Worm (Caenorhabditis elegans): ENCODE results near the gene ins-32.
A peak's percentile ranks its signal among the peaks of the same experiment; 100 is the strongest.

ins-32 gene

ce11 chrII:3827801-3828200 lies 24.7 kb upstream of the ins-32 start, which contains the start of gene F54D10.8:
TSS of gene F54D10.8 (minus strand) at chrII:3827901.
- TF ChIP-seq dox-1 (GFP tag; IDR thresholded peaks at IDR 0.05): no peak
- no peak for TF ChIP-seq attf-5 (GFP tag; optimal IDR thresholded peaks at IDR 0.05)
- TF ChIP-seq pha-4 (tag; optimal IDR thresholded peaks at IDR 0.05): no peak
- no peak for TF ChIP-seq nhr-27 (tag; optimal IDR thresholded peaks at IDR 0.05)
- TF ChIP-seq F49E8.2 (tag; optimal IDR thresholded peaks at IDR 0.05; ENCODE audit: insufficient read depth): no peak
- no peak for TF ChIP-seq mes-4 (tag; optimal IDR thresholded peaks at IDR 0.05)
- TF ChIP-seq madf-3 (GFP tag; IDR thresholded peaks at IDR 0.05): no peak
- TF ChIP-seq lin-40 (tag; optimal IDR thresholded peaks at IDR 0.05): no peak
- TF ChIP-seq K12H6.12 (tag; optimal IDR thresholded peaks at IDR 0.05): no peak
- no peak for TF ChIP-seq hrde-1 (tag; optimal IDR thresholded peaks at IDR 0.05; ENCODE audit: borderline replicate concordance)
- no peak for TF ChIP-seq ztf-3 (GFP tag; optimal IDR thresholded peaks at IDR 0.05)
- TF ChIP-seq ztf-22 (GFP tag; optimal IDR thresholded peaks at IDR 0.05): no peak
- no peak for TF ChIP-seq atf-7 (tag; optimal IDR thresholded peaks at IDR 0.05)
- no peak for TF ChIP-seq xnd-1 (tag; optimal IDR thresholded peaks at IDR 0.05)
- no peak for TF ChIP-seq nfyb-1 (GFP tag; IDR thresholded peaks at IDR 0.05)
- no peak for TF ChIP-seq snpc-3.4 (tag; optimal IDR thresholded peaks at IDR 0.05)
- no peak for TF ChIP-seq egl-18 (GFP tag; IDR thresholded peaks at IDR 0.05)

DNA sequence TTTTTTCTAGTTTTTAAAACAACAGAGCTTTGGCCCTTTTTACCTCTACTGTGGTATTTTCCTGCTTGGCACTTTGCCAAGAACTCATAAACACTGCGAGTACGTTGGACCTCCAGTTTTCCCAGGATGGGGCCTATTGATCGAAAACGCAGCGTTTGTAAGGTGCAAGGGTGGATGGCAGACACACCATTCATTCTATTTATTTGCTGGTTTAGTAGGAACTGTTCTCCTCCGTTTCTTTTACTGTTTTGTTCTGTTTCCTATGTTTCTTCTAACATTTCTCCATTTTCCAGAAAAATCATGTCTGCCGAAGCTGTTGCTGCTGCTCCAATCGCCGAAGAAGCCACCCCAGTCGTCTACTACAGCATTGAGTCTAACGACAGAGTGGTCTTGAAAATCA lies 20.7 kb upstream of the ins-32 start, which contains the start of gene skr-15:
Gene skr-15 (plus strand): TSS at position 301 of the 400 bp plus-strand sequence.
- TF ChIP-seq hsf-1 (GFP tag; IDR thresholded peaks at IDR 0.05) (no peak), tbp1 (GFP tag; optimal IDR thresholded peaks at IDR 0.05) (no peak), gei-17 (GFP tag; optimal IDR thresholded peaks at IDR 0.05) (no peak), ceh-91 (GFP tag; IDR thresholded peaks at IDR 0.05) (no peak), attf-3 (GFP tag; conservative IDR thresholded peaks at IDR 0.05) (no peak), lin-40 (tag; optimal IDR thresholded peaks at IDR 0.05) (no peak), hlh-26 (GFP tag; conservative IDR thresholded peaks at IDR 0.05) (no peak)

DNA sequence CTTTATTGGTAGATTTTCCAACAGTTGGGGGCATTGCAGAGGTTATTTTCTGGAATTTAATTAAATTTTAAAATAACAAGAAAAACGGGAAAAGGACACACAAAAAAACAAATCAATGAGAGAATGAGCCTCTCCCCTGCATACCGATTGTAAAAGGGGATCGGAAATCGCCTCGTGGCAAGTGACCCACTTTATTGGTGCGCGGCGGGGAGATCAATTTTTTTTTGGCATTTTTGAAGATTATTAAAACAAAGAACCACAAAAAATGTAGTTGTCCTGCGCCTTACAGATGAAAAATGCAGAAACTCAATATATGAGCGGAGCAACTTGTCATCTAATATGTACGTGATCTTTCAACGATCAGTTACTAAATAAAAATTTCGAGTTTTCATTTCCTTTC lies 18.1 kb upstream of the ins-32 start, which contains the start of gene F54D10.7:
Gene F54D10.7 (minus strand): TSS at position 49 of the 400 bp plus-strand sequence.
- TF ChIP-seq aptf-3 (GFP tag; IDR thresholded peaks at IDR 0.05) (no peak), hmg-1.2 (GFP tag; IDR thresholded peaks at IDR 0.05) (no peak), somi-1 (GFP tag; optimal IDR thresholded peaks at IDR 0.05) (no peak), cebp-1 (GFP tag; IDR thresholded peaks at IDR 0.05) (no peak), cebp-1 (tag; optimal IDR thresholded peaks at IDR 0.05) (no peak), efl-1 (GFP tag; optimal IDR thresholded peaks at IDR 0.05) (peak; percentile 63), aptf-2 (GFP tag; conservative IDR thresholded peaks at IDR 0.05) (peak; percentile 86), madf-6 (GFP tag; IDR thresholded peaks at IDR 0.05) (0 out of 2 replicates have a peak, but pooled peaks have one; percentile 15), C17E4.6 (GFP tag; IDR thresholded peaks at IDR 0.05) (no peak), ztf-18 (tag; optimal IDR thresholded peaks at IDR 0.05) (no peak), hlh-12 (tag; optimal IDR thresholded peaks at IDR 0.05) (no peak), xnd-1 (tag; optimal IDR thresholded peaks at IDR 0.05) (no peak), ceh-27 (GFP tag; optimal IDR thresholded peaks at IDR 0.05) (no peak)

Measured in whole organism, young adult.